Worm (Caenorhabditis elegans): Measurements from ENCODE around the gene B0507.4.
"Not testable (repeated sequence)": the region's sequence is repeated elsewhere in the genome, so short reads cannot be mapped to it uniquely, and the experiment has no call there.

Gene B0507.4

DNA sequence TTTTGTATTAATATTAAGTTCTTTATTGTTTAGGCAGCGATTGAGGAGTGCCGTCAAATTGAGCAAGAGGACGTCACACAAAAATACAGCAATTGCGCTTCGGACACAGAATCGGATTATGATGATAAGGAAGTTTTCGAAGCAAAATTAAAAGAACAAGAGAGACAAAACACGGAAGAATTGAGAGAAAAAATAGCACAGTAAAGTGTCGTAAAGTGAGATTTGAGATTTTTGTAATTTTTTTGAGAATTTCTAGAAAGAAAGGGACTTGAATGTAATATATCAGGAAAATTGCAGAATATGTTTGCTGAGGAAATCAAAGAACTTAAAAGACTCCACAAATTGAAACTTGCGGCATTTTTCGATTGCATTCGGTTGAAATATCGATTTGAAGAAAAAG, at the start of gene B0507.4:
Gene B0507.4, plus strand, starts transcription at position 301 of the 400 bp plus-strand sequence.
- no peak for TF ChIP-seq ztf-23 (GFP tag; IDR thresholded peaks at IDR 0.05)
- no peak for TF ChIP-seq ref-1 (GFP tag; conservative IDR thresholded peaks at IDR 0.05)
- TF ChIP-seq med-1 (GFP tag; optimal IDR thresholded peaks at IDR 0.05; ENCODE audit: insufficient read depth), result no peak
- TF ChIP-seq cog-1 (tag; optimal IDR thresholded peaks at IDR 0.05), result no peak
- no peak for TF ChIP-seq T22C8.4 (GFP tag; IDR thresholded peaks at IDR 0.05)
- TF ChIP-seq flt-1 (GFP tag; IDR thresholded peaks at IDR 0.05), result no peak
- TF ChIP-seq ztf-29 (GFP tag; IDR thresholded peaks at IDR 0.05), result no peak
- TF ChIP-seq tab-1 (GFP tag; IDR thresholded peaks at IDR 0.05), result no peak
- no peak for TF ChIP-seq klf-2 (GFP tag; conservative IDR thresholded peaks at IDR 0.05)

DNA sequence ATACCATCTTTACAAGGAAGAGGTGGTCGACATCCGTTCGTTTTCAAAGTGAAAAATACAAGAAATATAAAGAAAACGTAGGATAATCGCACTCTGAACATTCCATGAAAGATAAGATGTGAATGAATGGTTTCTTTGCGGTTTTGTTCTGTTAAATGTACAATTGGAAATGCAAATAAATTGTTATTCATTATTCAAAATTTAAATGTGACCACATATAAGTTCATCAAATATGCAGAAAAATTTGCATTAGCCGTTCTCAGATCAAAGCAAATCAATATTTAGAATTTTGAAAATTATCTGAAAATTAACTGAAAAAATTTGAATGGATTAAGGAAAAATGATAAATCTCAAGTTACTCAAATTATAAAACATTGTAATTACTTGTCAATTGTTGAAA, 42.9 kb upstream of the B0507.4 start, which contains the start of gene ZC178.2:
Gene ZC178.2, minus strand, starts transcription at position 101 of the 400 bp plus-strand sequence.
- TF ChIP-seq ztf-29 (GFP tag; IDR thresholded peaks at IDR 0.05), result no peak
- no peak for TF ChIP-seq tab-1 (GFP tag; IDR thresholded peaks at IDR 0.05)
- no peak for TF ChIP-seq klf-2 (GFP tag; conservative IDR thresholded peaks at IDR 0.05)
- no peak for TF ChIP-seq ref-1 (GFP tag; conservative IDR thresholded peaks at IDR 0.05)
- no peak for TF ChIP-seq cog-1 (tag; optimal IDR thresholded peaks at IDR 0.05)
- no peak for TF ChIP-seq med-1 (GFP tag; optimal IDR thresholded peaks at IDR 0.05; ENCODE audit: insufficient read depth)
- no peak for TF ChIP-seq T22C8.4 (GFP tag; IDR thresholded peaks at IDR 0.05)
- TF ChIP-seq flt-1 (GFP tag; IDR thresholded peaks at IDR 0.05), result no peak
- TF ChIP-seq ztf-23 (GFP tag; IDR thresholded peaks at IDR 0.05), result no peak

DNA sequence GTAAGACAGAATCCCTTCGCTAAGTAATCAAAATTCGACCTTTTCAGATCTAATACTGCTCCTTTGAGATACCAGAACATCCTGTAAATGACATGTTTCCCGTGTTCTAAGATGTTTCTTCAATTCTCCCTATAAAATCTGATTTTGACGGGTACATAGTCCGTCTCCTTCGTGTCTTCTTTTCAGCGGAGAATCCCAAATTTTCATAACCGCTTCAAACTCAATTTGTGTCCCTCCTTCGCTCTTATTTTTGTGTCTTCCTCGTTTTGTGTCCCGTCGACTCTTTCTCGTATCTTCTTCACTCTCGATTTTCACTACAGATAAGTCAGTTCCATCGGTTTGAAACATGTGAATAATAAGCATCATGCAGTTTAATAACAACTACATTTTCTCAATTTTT, 38.6 kb upstream of the B0507.4 start, which contains the start of gene glr-5:
Gene glr-5, plus strand, starts transcription at position 321 of the 400 bp plus-strand sequence.
- TF ChIP-seq flt-1 (GFP tag; IDR thresholded peaks at IDR 0.05), result no peak
- no peak for TF ChIP-seq ztf-29 (GFP tag; IDR thresholded peaks at IDR 0.05)
- no peak for TF ChIP-seq T22C8.4 (GFP tag; IDR thresholded peaks at IDR 0.05)
- no peak for TF ChIP-seq med-1 (GFP tag; optimal IDR thresholded peaks at IDR 0.05; ENCODE audit: insufficient read depth)
- TF ChIP-seq tab-1 (GFP tag; IDR thresholded peaks at IDR 0.05), result no peak
- no peak for TF ChIP-seq cog-1 (tag; optimal IDR thresholded peaks at IDR 0.05)
- no peak for TF ChIP-seq ref-1 (GFP tag; conservative IDR thresholded peaks at IDR 0.05)
- no peak for TF ChIP-seq klf-2 (GFP tag; conservative IDR thresholded peaks at IDR 0.05)
- TF ChIP-seq ztf-23 (GFP tag; IDR thresholded peaks at IDR 0.05), result no peak

DNA sequence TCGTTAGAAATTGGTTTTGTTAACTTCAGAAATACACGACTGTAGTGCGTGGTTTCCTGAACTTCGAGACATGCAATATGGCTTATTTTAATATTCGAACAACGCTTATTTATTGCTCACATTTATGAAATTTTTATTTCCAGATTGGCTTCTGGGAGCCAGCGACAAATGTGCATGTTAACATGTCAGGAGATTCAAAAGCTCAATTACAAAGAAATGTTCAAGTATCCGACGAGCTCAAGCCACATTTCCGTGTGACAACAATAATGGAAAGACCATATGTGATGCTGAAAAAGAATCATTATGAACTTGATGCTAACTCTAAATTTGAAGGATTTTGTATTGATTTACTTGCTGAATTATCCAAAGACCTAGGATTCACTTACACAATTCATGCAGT, 36.4 kb upstream of the B0507.4 start:
- TF ChIP-seq ztf-23 (GFP tag; IDR thresholded peaks at IDR 0.05) (no peak), flt-1 (GFP tag; IDR thresholded peaks at IDR 0.05) (no peak), klf-2 (GFP tag; conservative IDR thresholded peaks at IDR 0.05) (no peak), T22C8.4 (GFP tag; IDR thresholded peaks at IDR 0.05) (no peak), ref-1 (GFP tag; conservative IDR thresholded peaks at IDR 0.05) (no peak), ztf-29 (GFP tag; IDR thresholded peaks at IDR 0.05) (no peak), tab-1 (GFP tag; IDR thresholded peaks at IDR 0.05) (no peak), med-1 (GFP tag; optimal IDR thresholded peaks at IDR 0.05; ENCODE audit: insufficient read depth) (no peak), cog-1 (tag; optimal IDR thresholded peaks at IDR 0.05) (no peak)

DNA sequence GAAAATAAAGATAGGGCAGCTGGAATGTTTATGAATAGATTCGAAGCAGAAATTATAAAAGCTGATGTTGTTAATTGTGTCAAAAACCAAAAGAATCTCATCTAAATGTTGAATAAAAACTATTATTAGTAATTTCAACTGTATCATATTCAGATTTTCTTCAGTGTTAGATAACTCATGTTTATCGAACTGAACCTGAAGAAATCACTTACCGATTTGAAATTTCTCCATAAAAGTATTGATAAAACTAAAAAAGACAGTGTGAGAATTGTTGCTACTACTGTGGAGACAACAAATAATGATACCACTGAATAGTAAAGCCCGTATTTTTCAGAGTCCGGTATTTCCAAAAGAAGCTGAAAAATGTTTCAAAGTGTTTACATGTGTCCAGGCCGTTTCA, 32.6 kb upstream of the B0507.4 start, which contains the start of gene ZC196.8:
Gene ZC196.8, minus strand, starts transcription at position 101 of the 400 bp plus-strand sequence.
- TF ChIP-seq tab-1 (GFP tag; IDR thresholded peaks at IDR 0.05); med-1 (GFP tag; optimal IDR thresholded peaks at IDR 0.05; ENCODE audit: insufficient read depth); T22C8.4 (GFP tag; IDR thresholded peaks at IDR 0.05): not testable (repeated sequence)

DNA sequence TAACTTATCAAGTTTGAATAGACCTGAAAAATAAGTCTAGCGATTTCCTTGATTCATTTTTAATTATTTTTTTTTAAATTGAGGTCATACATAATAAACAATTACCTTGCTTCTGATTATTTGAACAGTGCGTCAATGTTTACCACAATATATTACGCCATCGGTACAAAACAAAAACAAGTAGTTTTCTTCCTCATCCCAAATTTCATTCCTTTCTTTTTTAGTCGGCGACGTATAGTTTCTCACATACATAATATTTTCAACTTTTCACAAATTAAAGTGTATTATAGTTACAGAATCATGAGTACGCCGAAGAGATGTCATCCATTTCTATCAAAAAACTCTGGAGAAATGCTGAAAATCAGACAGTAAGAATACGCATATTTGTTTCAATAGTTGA, 28.5 kb upstream of the B0507.4 start, which contains the start of gene droe-8:
Gene droe-8, plus strand, starts transcription at position 301 of the 400 bp plus-strand sequence.
- TF ChIP-seq T22C8.4, ztf-23, tab-1 (GFP tag; IDR thresholded peaks at IDR 0.05): not testable (repeated sequence)

DNA sequence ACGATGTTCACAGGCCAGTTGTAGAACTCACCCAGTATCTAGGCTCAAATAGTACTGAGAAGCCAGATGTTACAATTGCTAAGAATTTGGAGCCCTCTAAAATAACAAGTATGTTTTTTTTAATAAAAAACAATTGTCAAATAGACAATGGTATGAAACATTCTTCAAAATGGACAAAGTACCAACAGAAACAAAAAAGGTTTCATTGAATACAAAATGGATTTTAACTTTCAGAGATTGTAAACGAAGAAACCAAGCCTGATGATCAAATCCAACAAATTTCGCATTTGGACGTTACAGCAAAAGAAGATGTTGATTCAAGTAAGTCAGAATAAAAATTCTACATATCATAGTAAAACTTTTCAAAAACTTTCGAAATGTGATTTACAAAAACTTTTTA, 27.7 kb upstream of the B0507.4 start, which contains the start of gene ZC196.9:
Gene ZC196.9, minus strand, starts transcription at position 101 of the 400 bp plus-strand sequence.
- no peak for TF ChIP-seq ref-1 (GFP tag; conservative IDR thresholded peaks at IDR 0.05)
- TF ChIP-seq tab-1 (GFP tag; IDR thresholded peaks at IDR 0.05), result no peak
- no peak for TF ChIP-seq ztf-23 (GFP tag; IDR thresholded peaks at IDR 0.05)
- no peak for TF ChIP-seq cog-1 (tag; optimal IDR thresholded peaks at IDR 0.05)
- no peak for TF ChIP-seq klf-2 (GFP tag; conservative IDR thresholded peaks at IDR 0.05)
- TF ChIP-seq ztf-29 (GFP tag; IDR thresholded peaks at IDR 0.05), result no peak
- no peak for TF ChIP-seq med-1 (GFP tag; optimal IDR thresholded peaks at IDR 0.05; ENCODE audit: insufficient read depth)
- TF ChIP-seq flt-1 (GFP tag; IDR thresholded peaks at IDR 0.05), result no peak
- TF ChIP-seq T22C8.4 (GFP tag; IDR thresholded peaks at IDR 0.05), result no peak

DNA sequence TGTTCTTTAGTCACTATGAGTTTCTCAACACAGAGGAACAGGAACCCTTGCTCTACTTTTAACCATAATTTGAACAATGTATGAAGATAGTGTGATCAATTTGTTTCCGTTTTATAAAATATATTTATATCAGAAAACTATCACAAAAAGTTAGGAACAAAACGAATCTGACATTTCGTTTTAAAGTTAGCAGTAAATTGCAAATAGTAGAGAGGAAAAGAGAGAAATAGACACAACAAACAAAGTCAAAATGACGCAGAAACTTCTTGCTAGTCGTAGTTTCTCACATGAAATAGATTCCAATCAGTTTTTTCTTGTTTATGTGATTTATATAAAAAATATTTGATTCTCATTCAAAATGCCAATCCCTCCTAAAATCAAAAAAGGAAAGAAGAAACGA, 25.7 kb upstream of the B0507.4 start, which contains the start of gene ZC196.5:
Gene ZC196.5, plus strand, starts transcription at position 301 of the 400 bp plus-strand sequence.
- TF ChIP-seq tab-1 (GFP tag; IDR thresholded peaks at IDR 0.05) (no peak), ref-1 (GFP tag; conservative IDR thresholded peaks at IDR 0.05) (no peak), ztf-23 (GFP tag; IDR thresholded peaks at IDR 0.05) (no peak), klf-2 (GFP tag; conservative IDR thresholded peaks at IDR 0.05) (no peak), ztf-29 (GFP tag; IDR thresholded peaks at IDR 0.05) (no peak), flt-1 (GFP tag; IDR thresholded peaks at IDR 0.05) (no peak), cog-1 (tag; optimal IDR thresholded peaks at IDR 0.05) (no peak), T22C8.4 (GFP tag; IDR thresholded peaks at IDR 0.05) (no peak), med-1 (GFP tag; optimal IDR thresholded peaks at IDR 0.05; ENCODE audit: insufficient read depth) (no peak)

DNA sequence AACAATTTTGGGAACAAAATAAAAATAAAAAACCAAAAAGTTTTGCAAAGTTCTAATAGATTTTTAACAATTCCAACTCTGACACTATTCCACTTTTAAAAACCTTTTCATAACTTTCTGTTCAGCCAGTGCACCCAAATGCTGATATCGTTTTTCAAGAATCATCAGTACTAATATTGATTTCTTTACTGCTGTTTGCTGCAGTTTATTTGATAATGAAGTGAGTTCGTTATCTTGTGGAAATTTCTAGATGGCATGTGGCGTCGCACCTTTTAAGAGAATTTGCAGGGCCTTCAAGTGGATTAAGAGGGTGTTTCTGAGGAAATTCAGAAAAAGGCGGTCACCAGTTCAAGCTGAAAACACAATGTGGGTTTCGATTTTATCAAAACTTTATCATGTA, 23.8 kb upstream of the B0507.4 start:
- TF ChIP-seq T22C8.4 (GFP tag; IDR thresholded peaks at IDR 0.05), result no peak
- TF ChIP-seq flt-1 (GFP tag; IDR thresholded peaks at IDR 0.05), result no peak
- no peak for TF ChIP-seq tab-1 (GFP tag; IDR thresholded peaks at IDR 0.05)
- no peak for TF ChIP-seq med-1 (GFP tag; optimal IDR thresholded peaks at IDR 0.05; ENCODE audit: insufficient read depth)
- TF ChIP-seq cog-1 (tag; optimal IDR thresholded peaks at IDR 0.05), result no peak

DNA sequence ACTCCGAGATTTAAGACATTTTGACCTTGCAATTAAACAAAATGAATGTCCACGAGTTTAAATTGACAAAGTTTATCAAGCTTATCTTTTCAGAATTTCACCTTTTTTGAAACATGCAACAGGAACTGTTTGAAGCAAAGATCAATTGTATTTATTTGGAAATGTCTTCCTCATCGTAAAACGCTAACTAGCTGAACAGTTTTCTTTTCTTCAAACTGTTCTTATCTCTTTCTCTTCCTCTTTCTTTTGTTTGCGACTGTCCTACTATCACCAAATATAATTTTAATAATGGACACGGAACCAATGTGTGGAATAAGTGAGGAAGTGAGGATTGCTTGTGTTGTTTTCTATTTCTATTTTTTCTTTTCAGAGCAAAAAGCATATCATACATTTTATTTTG, 21.8 kb upstream of the B0507.4 start, which contains the start of gene ZC196.4:
Gene ZC196.4, plus strand, starts transcription at position 173 of the 400 bp plus-strand sequence.
- TF ChIP-seq ztf-29 (GFP tag; IDR thresholded peaks at IDR 0.05), result no peak
- no peak for TF ChIP-seq T22C8.4 (GFP tag; IDR thresholded peaks at IDR 0.05)
- TF ChIP-seq ztf-23 (GFP tag; IDR thresholded peaks at IDR 0.05), result no peak
- no peak for TF ChIP-seq klf-2 (GFP tag; conservative IDR thresholded peaks at IDR 0.05)
- no peak for TF ChIP-seq flt-1 (GFP tag; IDR thresholded peaks at IDR 0.05)
- TF ChIP-seq cog-1 (tag; optimal IDR thresholded peaks at IDR 0.05), result no peak
- no peak for TF ChIP-seq med-1 (GFP tag; optimal IDR thresholded peaks at IDR 0.05; ENCODE audit: insufficient read depth)
- TF ChIP-seq ref-1 (GFP tag; conservative IDR thresholded peaks at IDR 0.05), result no peak
- TF ChIP-seq tab-1 (GFP tag; IDR thresholded peaks at IDR 0.05), result no peak

Measured in whole organism, midembryonic.